Worm (Caenorhabditis elegans) whole organism, L1 larva: ENCODE measurements around the gene Y37D8A.19.

Experiments used
- ama-1 ChIP-seq: fragments of 150-350 bp; optimal IDR thresholded peaks from 2 replicates; lab custom pipeline; 2014
- elt-3 ChIP-seq, 6 experiments: fragments of 150-350 bp in 1 of 6; sonication (generic microtip); optimal IDR thresholded peaks; 2 replicates each; lab custom pipeline; 2017 to 2018; ENCODE audit warnings: missing biosample characterization in 6 of 6, missing genetic modification characterization in 6 of 6, inconsistent platforms in 1 of 6
- fkh-10 ChIP-seq: sonication (generic microtip); optimal IDR thresholded peaks from 2 replicates; lab custom pipeline; 2017; ENCODE audit warnings: missing biosample characterization, missing genetic modification reagents, missing genetic modification characterization
- fos-1 ChIP-seq: fragments of 150-350 bp; optimal IDR thresholded peaks from 2 replicates; lab custom pipeline; 2014; ENCODE audit warnings: missing biosample characterization, missing genetic modification characterization
- lin-39 ChIP-seq: fragments of 150-350 bp; optimal IDR thresholded peaks from 2 replicates; lab custom pipeline; 2014; ENCODE audit warnings: missing biosample characterization, missing genetic modification reagents, missing genetic modification characterization
- nhr-12 ChIP-seq: sonication (generic microtip); optimal IDR thresholded peaks from 2 replicates; lab custom pipeline; 2017; ENCODE audit warnings: missing biosample characterization, missing genetic modification characterization
- nhr-28 ChIP-seq: fragments of 150-350 bp; optimal IDR thresholded peaks from 2 replicates; lab custom pipeline; 2014; ENCODE audit warnings: missing biosample characterization, missing genetic modification characterization
- nhr-47 ChIP-seq: sonication (generic microtip); optimal IDR thresholded peaks from 2 replicates; lab custom pipeline; 2016; ENCODE audit warnings: mild to moderate bottlenecking, missing genetic modification characterization, moderate library complexity, missing compliant biosample characterization
- nhr-77 ChIP-seq: fragments of 150-350 bp; optimal IDR thresholded peaks from 2 replicates; lab custom pipeline; 2014; ENCODE audit warnings: missing biosample characterization, missing genetic modification characterization
- snpc-4 ChIP-seq: fragments of 150-350 bp; optimal IDR thresholded peaks from 2 replicates; lab custom pipeline; 2014; ENCODE audit warnings: missing biosample characterization, missing genetic modification characterization
- swsn-7 ChIP-seq: sonication (generic microtip); optimal IDR thresholded peaks from 2 replicates; lab custom pipeline; 2016; ENCODE audit warnings: missing genetic modification characterization, missing compliant biosample characterization
- unc-130 ChIP-seq: fragments of 150-350 bp; optimal IDR thresholded peaks from 2 replicates; lab custom pipeline; 2017; ENCODE audit warnings: missing biosample characterization, missing genetic modification characterization, inconsistent platforms
- unc-62 ChIP-seq: fragments of 150-350 bp; optimal IDR thresholded peaks from 2 replicates; lab custom pipeline; 2014; ENCODE audit warnings: missing biosample characterization, missing genetic modification reagents, missing genetic modification characterization
- unc-86 ChIP-seq: sonication (generic microtip); optimal IDR thresholded peaks from 2 replicates; lab custom pipeline; 2016; ENCODE audit warnings: missing genetic modification characterization, missing compliant biosample characterization

- TF ChIP-seq unc-86 (tag; lab: Kevin White, UChicago): no peak
- TF ChIP-seq unc-62 (GFP tag; lab: Kevin White, UChicago): no peak
- no peak for TF ChIP-seq nhr-77 (tag; lab: Kevin White, UChicago)
- no peak for TF ChIP-seq ama-1 (lab: Kevin White, UChicago)
- no peak for TF ChIP-seq fos-1
- no peak for TF ChIP-seq nhr-12 (tag; lab: Kevin White, UChicago)
- no peak for TF ChIP-seq lin-39 (tag; lab: Kevin White, UChicago)
- TF ChIP-seq nhr-28: no peak
- no peak for TF ChIP-seq unc-130 (tag; lab: Kevin White, UChicago)
- TF ChIP-seq swsn-7 (tag; lab: Kevin White, UChicago): no peak
- TF ChIP-seq nhr-47: no peak
- no peak for TF ChIP-seq snpc-4
- no peak for TF ChIP-seq fkh-10 (GFP tag; lab: Kevin White, UChicago)
- TF ChIP-seq elt-3 (tag; optimal IDR thresholded peaks at IDR 0.05; lab: Kevin White, UChicago): no peak
These were observed 22.9 kb downstream of the Y37D8A.19 start for ce11 chrIII:12952615-12953014.
